Fruit fly (Drosophila melanogaster): ENCODE data around the gene mth.

DNA sequence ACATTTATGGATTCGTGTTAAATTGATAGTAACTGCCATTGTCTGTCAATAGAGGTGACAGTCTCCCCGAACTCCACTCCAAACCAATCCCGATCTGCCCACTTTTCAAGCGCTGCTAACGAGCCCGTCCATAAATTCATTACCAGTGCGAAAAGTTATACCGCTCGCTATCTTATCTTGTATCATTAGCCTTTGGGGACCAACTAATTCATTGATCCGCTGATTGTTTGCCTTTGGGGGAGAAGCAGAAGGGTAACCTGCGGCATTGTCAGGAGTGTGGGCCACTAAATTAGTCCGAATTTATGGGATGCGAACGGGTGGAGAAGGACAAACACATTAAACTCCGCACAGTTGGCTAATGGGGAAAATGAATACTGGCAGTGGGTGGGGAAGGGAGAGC, 9.6 kb downstream of the mth start:
- no peak for TF ChIP-seq HLH106 (tag; optimal IDR thresholded peaks at IDR 0.05)
- no peak for TF ChIP-seq jim (GFP tag; optimal IDR thresholded peaks at IDR 0.05)
- no peak for TF ChIP-seq tai (GFP tag; optimal IDR thresholded peaks at IDR 0.05)
- TF ChIP-seq lola (GFP tag; optimal IDR thresholded peaks at IDR 0.05): no peak
- no peak for TF ChIP-seq h (GFP tag; optimal IDR thresholded peaks at IDR 0.05)
- TF ChIP-seq Dfd (GFP tag; optimal IDR thresholded peaks at IDR 0.05): no peak
- TF ChIP-seq Rel (GFP tag; optimal IDR thresholded peaks at IDR 0.05): no peak
- TF ChIP-seq Rel (tag; optimal IDR thresholded peaks at IDR 0.05): no peak
- TF ChIP-seq Vsx2 (GFP tag; optimal IDR thresholded peaks at IDR 0.05; ENCODE audit: partially characterized antibody): no peak
- no peak for TF ChIP-seq N (GFP tag; optimal IDR thresholded peaks at IDR 0.05)
- TF ChIP-seq dmrt93B (GFP tag; optimal IDR thresholded peaks at IDR 0.05): no peak
- TF ChIP-seq foxo (GFP tag; optimal IDR thresholded peaks at IDR 0.05): no peak
